Fruit fly (Drosophila melanogaster) whole organism, embryonic: ENCODE measurements around the gene UbcE2H.
A peak's percentile ranks its signal among the peaks of the same experiment; 100 is the strongest.

ENCODE experiments used
- Bteb2 ChIP-seq: fragments of 200-800 bp; sonication (Bioruptor generic); optimal IDR thresholded peaks from 2 replicates; lab custom pipeline; 2016; ENCODE audit warnings: missing biosample characterization, missing genetic modification characterization
- CG11696 ChIP-seq: fragments of 200-800 bp; sonication (Bioruptor generic); IDR thresholded peaks from 2 replicates; pipeline ENCODE4 v1.3.6; 2022; ENCODE audit warnings: missing biosample characterization, missing genetic modification characterization
- CG12769 ChIP-seq: fragments of 200-800 bp; sonication (Bioruptor generic); optimal IDR thresholded peaks from 2 replicates; lab custom pipeline; 2019; ENCODE audit warnings: missing biosample characterization, mild to moderate bottlenecking, missing genetic modification characterization, moderate library complexity
- CG13123 ChIP-seq: fragments of 200-800 bp; sonication (Bioruptor generic); optimal IDR thresholded peaks from 2 replicates; lab custom pipeline; 2016; ENCODE audit warnings: missing biosample characterization, missing genetic modification characterization
- CG15073 ChIP-seq: fragments of 200-800 bp; sonication (Bioruptor generic); optimal IDR thresholded peaks from 2 replicates; lab custom pipeline; 2016; ENCODE audit warnings: missing biosample characterization, missing genetic modification characterization
- CG15696 ChIP-seq: fragments of 200-800 bp; sonication (Bioruptor generic); optimal IDR thresholded peaks from 2 replicates; lab custom pipeline; 2019; ENCODE audit warnings: missing biosample characterization, mild to moderate bottlenecking, missing genetic modification characterization, moderate library complexity
- CG1603 ChIP-seq: fragments of 200-800 bp; sonication (Bioruptor generic); optimal IDR thresholded peaks from 2 replicates; lab custom pipeline; 2019; ENCODE audit warnings: missing biosample characterization, mild to moderate bottlenecking, missing genetic modification characterization, moderate library complexity
- CG16813 ChIP-seq: fragments of 200-800 bp; sonication (Bioruptor generic); IDR thresholded peaks from 3 replicates; pipeline ENCODE4 v1.3.6; 2022; ENCODE audit warnings: missing biosample characterization, missing genetic modification characterization; ENCODE audit not compliant: partially characterized antibody
- CG17186 ChIP-seq: fragments of 200-800 bp; sonication (Bioruptor generic); optimal IDR thresholded peaks from 3 replicates; lab custom pipeline; 2017; ENCODE audit warnings: missing biosample characterization, missing genetic modification reagents, missing genetic modification characterization
- CG18262 ChIP-seq: fragments of 200-800 bp; optimal IDR thresholded peaks from 3 replicates; lab custom pipeline; 2019; ENCODE audit warnings: missing biosample characterization, mild to moderate bottlenecking, missing genetic modification characterization, moderate library complexity
- CG30403 ChIP-seq: fragments of 200-800 bp; sonication (Bioruptor generic); optimal IDR thresholded peaks from 3 replicates; lab custom pipeline; 2016; ENCODE audit warnings: missing biosample characterization, missing genetic modification characterization
- CG3838 ChIP-seq: fragments of 200-800 bp; sonication (Bioruptor generic); optimal IDR thresholded peaks from 3 replicates; lab custom pipeline; 2016; ENCODE audit warnings: missing biosample characterization, missing genetic modification characterization
- CG4360 ChIP-seq: fragments of 200-800 bp; sonication (Bioruptor generic); IDR thresholded peaks from 2 replicates; pipeline ENCODE4 v1.3.6; 2022; ENCODE audit warnings: missing biosample characterization, missing genetic modification characterization
- CG4424 ChIP-seq: fragments of 200-800 bp; sonication (Bioruptor generic); optimal IDR thresholded peaks from 3 replicates; lab custom pipeline; 2016; ENCODE audit warnings: missing biosample characterization, missing genetic modification characterization
- CG6272 ChIP-seq: fragments of 200-800 bp; sonication (Bioruptor generic); IDR thresholded peaks from 2 replicates; pipeline ENCODE4 v1.3.6; 2022; ENCODE audit warnings: missing biosample characterization, missing genetic modification characterization
- CG8388 ChIP-seq: fragments of 200-800 bp; sonication (Bioruptor generic); optimal IDR thresholded peaks from 2 replicates; lab custom pipeline; 2019; ENCODE audit warnings: missing biosample characterization, mild to moderate bottlenecking, missing genetic modification characterization, moderate library complexity
- Camta ChIP-seq: fragments of 200-800 bp; sonication (Bioruptor generic); optimal IDR thresholded peaks from 2 replicates; lab custom pipeline; 2016; ENCODE audit warnings: missing biosample characterization, missing genetic modification characterization
- ERR ChIP-seq: fragments of 200-800 bp; sonication (Bioruptor generic); optimal IDR thresholded peaks from 2 replicates; lab custom pipeline; 2016; ENCODE audit warnings: missing biosample characterization, missing genetic modification characterization
- Eip74EF ChIP-seq, 2 experiments: fragments of 200-800 bp in 1 of 2; fragments of >200 bp in 1 of 2; sonication (Bioruptor generic) in 1 of 2; optimal IDR thresholded peaks; 2 replicates each; lab custom pipeline; 2017 to 2019; ENCODE audit warnings: missing biosample characterization in 2 of 2, missing genetic modification characterization in 2 of 2, mild to moderate bottlenecking in 1 of 2, moderate library complexity in 1 of 2
- GATAe ChIP-seq: fragments of 200-800 bp; sonication (Bioruptor generic); conservative IDR thresholded peaks from 2 replicates; pipeline ENCODE4 v1.3.6; 2022; ENCODE audit warnings: missing biosample characterization, missing genetic modification characterization
- Gsc ChIP-seq: fragments of 200-800 bp; sonication (Bioruptor generic); IDR thresholded peaks from 2 replicates; pipeline ENCODE4 v1.3.6; 2022; ENCODE audit warnings: missing biosample characterization, missing genetic modification characterization
- H2.0 ChIP-seq: fragments of 200-800 bp; sonication (Bioruptor generic); IDR thresholded peaks from 2 replicates; pipeline ENCODE4 v1.3.6; 2022; ENCODE audit warnings: missing biosample characterization, missing genetic modification characterization
- HmgZ ChIP-seq: fragments of 200-800 bp; sonication (Bioruptor generic); optimal IDR thresholded peaks from 2 replicates; lab custom pipeline; 2018; ENCODE audit warnings: missing biosample characterization, mild to moderate bottlenecking, missing genetic modification characterization
- Hsf ChIP-seq: fragments of 200-800 bp; sonication (Bioruptor generic); optimal IDR thresholded peaks from 3 replicates; lab custom pipeline; 2016; ENCODE audit warnings: missing biosample characterization, missing genetic modification characterization
- Max ChIP-seq: fragments of 200-800 bp; sonication (Bioruptor generic); optimal IDR thresholded peaks from 2 replicates; lab custom pipeline; 2016; ENCODE audit warnings: missing biosample characterization, mild to moderate bottlenecking, missing genetic modification characterization
- Med ChIP-seq: fragments of 200-800 bp; sonication (Bioruptor generic); peaks from one replicate; lab custom pipeline; 2016; ENCODE audit warnings: missing biosample characterization, missing genetic modification characterization, mild to moderate bottlenecking, inconsistent platforms, moderate library complexity
- NC2α ChIP-seq: fragments of 200-800 bp; sonication (Bioruptor generic); optimal IDR thresholded peaks from 2 replicates; lab custom pipeline; 2016; ENCODE audit warnings: missing biosample characterization, missing genetic modification characterization
- NFAT ChIP-seq: fragments of 200-800 bp; sonication (Bioruptor generic); IDR thresholded peaks from 2 replicates; pipeline ENCODE4 v1.3.6; 2022; ENCODE audit warnings: missing biosample characterization, missing genetic modification characterization
- Ravus ChIP-seq: fragments of 200-800 bp; sonication (Bioruptor generic); IDR thresholded peaks from 2 replicates; pipeline ENCODE4 v1.3.6; 2022; ENCODE audit warnings: missing biosample characterization, missing genetic modification characterization
- Vsx1 ChIP-seq: fragments of 200-800 bp; sonication (Bioruptor generic); optimal IDR thresholded peaks from 2 replicates; lab custom pipeline; 2017; ENCODE audit warnings: missing biosample characterization, mild to moderate bottlenecking, missing genetic modification characterization, missing genetic modification reagents
- ac ChIP-seq: fragments of 200-800 bp; sonication (Bioruptor generic); optimal IDR thresholded peaks from 3 replicates; lab custom pipeline; 2017; ENCODE audit warnings: missing biosample characterization, mild to moderate bottlenecking, missing genetic modification characterization
- bbx ChIP-seq: fragments of 200-800 bp; sonication (Bioruptor generic); IDR thresholded peaks from 2 replicates; pipeline ENCODE4 v1.3.6; 2022; ENCODE audit warnings: missing biosample characterization, missing genetic modification characterization; ENCODE audit not compliant: partially characterized antibody
- bcd ChIP-seq: fragments of 200-800 bp; sonication (Bioruptor generic); optimal IDR thresholded peaks from 2 replicates; lab custom pipeline; 2017; ENCODE audit warnings: missing biosample characterization, mild to moderate bottlenecking, missing genetic modification characterization
- bowl ChIP-seq: fragments of 200-800 bp; sonication (Bioruptor generic); IDR thresholded peaks from 2 replicates; pipeline ENCODE4 v1.3.6; 2022; ENCODE audit warnings: missing biosample characterization, missing genetic modification characterization
- cad ChIP-seq: fragments of >200 bp; optimal IDR thresholded peaks from 2 replicates; lab custom pipeline; 2017; ENCODE audit warnings: missing biosample characterization, missing genetic modification characterization
- caup ChIP-seq: fragments of 200-800 bp; sonication (Bioruptor generic); optimal IDR thresholded peaks from 3 replicates; lab custom pipeline; 2017; ENCODE audit warnings: missing biosample characterization, mild to moderate bottlenecking, missing genetic modification characterization, moderate library complexity; ENCODE audit not compliant: severe bottlenecking
- crp ChIP-seq, 2 experiments: fragments of 200-800 bp; sonication (Bioruptor generic); optimal IDR thresholded peaks; 2 replicates in 1 of 2; 3 replicates in 1 of 2; lab custom pipeline; 2017; ENCODE audit warnings: missing biosample characterization in 2 of 2, missing genetic modification characterization in 2 of 2, mild to moderate bottlenecking in 1 of 2, moderate library complexity in 1 of 2
- dati ChIP-seq: fragments of 200-800 bp; sonication (Bioruptor generic); IDR thresholded peaks from 2 replicates; pipeline ENCODE4 v1.3.6; 2022; ENCODE audit warnings: missing biosample characterization, missing genetic modification characterization
- ems ChIP-seq: fragments of 200-800 bp; sonication (Bioruptor generic); optimal IDR thresholded peaks from 3 replicates; lab custom pipeline; 2016; ENCODE audit warnings: missing biosample characterization, missing genetic modification characterization
- exex ChIP-seq: fragments of 200-800 bp; sonication (Bioruptor generic); optimal IDR thresholded peaks from 4 replicates; lab custom pipeline; 2018; ENCODE audit warnings: missing biosample characterization, mild to moderate bottlenecking, missing genetic modification characterization, moderate library complexity
- gfzf ChIP-seq: fragments of 200-800 bp; sonication (Bioruptor generic); optimal IDR thresholded peaks from 2 replicates; lab custom pipeline; 2016; ENCODE audit warnings: missing biosample characterization, mild to moderate bottlenecking, missing genetic modification characterization, moderate library complexity
- h ChIP-seq: fragments of >200 bp; optimal IDR thresholded peaks from 2 replicates; lab custom pipeline; 2017
- maf-S ChIP-seq: fragments of 200-800 bp; sonication (Bioruptor generic); optimal IDR thresholded peaks from 2 replicates; lab custom pipeline; 2016; ENCODE audit warnings: missing biosample characterization, missing genetic modification characterization
- nom ChIP-seq: fragments of 200-800 bp; sonication (Bioruptor generic); optimal IDR thresholded peaks from 2 replicates; lab custom pipeline; 2017; ENCODE audit warnings: missing biosample characterization, missing genetic modification characterization, mild to moderate bottlenecking, moderate library complexity, missing genetic modification reagents
- oc ChIP-seq: fragments of 200-800 bp; sonication (Bioruptor generic); optimal IDR thresholded peaks from 2 replicates; lab custom pipeline; 2018; ENCODE audit warnings: missing biosample characterization, mild to moderate bottlenecking, missing genetic modification characterization, moderate library complexity
- pb ChIP-seq: fragments of 200-800 bp; sonication (Bioruptor generic); optimal IDR thresholded peaks from 3 replicates; lab custom pipeline; 2016; ENCODE audit warnings: missing biosample characterization, missing genetic modification characterization
- slou ChIP-seq: fragments of 200-800 bp; sonication (Bioruptor generic); optimal IDR thresholded peaks from 3 replicates; lab custom pipeline; 2016; ENCODE audit warnings: missing biosample characterization, missing genetic modification characterization
- tgo ChIP-seq: fragments of 200-800 bp; sonication (Bioruptor generic); IDR thresholded peaks from 3 replicates; pipeline ENCODE4 v1.3.6; 2022; ENCODE audit warnings: missing biosample characterization, missing genetic modification characterization
- vnd ChIP-seq: fragments of 200-800 bp; sonication (Bioruptor generic); IDR thresholded peaks from 3 replicates; pipeline ENCODE4 v1.3.6; 2022; ENCODE audit warnings: missing biosample characterization, missing genetic modification characterization; ENCODE audit not compliant: partially characterized antibody
- wek ChIP-seq: fragments of 200-800 bp; sonication (Bioruptor generic); optimal IDR thresholded peaks from 3 replicates; lab custom pipeline; 2018; ENCODE audit warnings: missing biosample characterization, mild to moderate bottlenecking, missing genetic modification characterization, moderate library complexity
- zen ChIP-seq: fragments of 200-800 bp; sonication (Bioruptor generic); optimal IDR thresholded peaks from 3 replicates; lab custom pipeline; 2018; ENCODE audit warnings: missing biosample characterization, mild to moderate bottlenecking, missing genetic modification characterization, moderate library complexity

The UbcE2H gene

dm6 chrX:8057299-8057730 is 36.5 kb downstream of the UbcE2H start (continued):
- TF ChIP-seq CG8388 = peak; percentile 50
- TF ChIP-seq CG12769 (tag; lab: Kevin White, UChicago) = no peak
- TF ChIP-seq ERR (GFP tag; lab: Kevin White, UChicago) = peak; percentile 33
- peak; percentile 49 for TF ChIP-seq Vsx1 (GFP tag; lab: Kevin White, UChicago)
- TF ChIP-seq pb (GFP tag; lab: Kevin White, UChicago) = peak; percentile 76
- peak; percentile 75 for TF ChIP-seq slou (GFP tag; lab: Kevin White, UChicago)
- TF ChIP-seq CG15073 (GFP tag; lab: Kevin White, UChicago) = no peak
- TF ChIP-seq ems = peak; percentile 71
- TF ChIP-seq CG1603 = no peak
- no peak for TF ChIP-seq dati
- peak; percentile 77 for TF ChIP-seq bcd (GFP tag; lab: Kevin White, UChicago)
- TF ChIP-seq Ravus = no peak
- TF ChIP-seq Hsf (GFP tag; lab: Kevin White, UChicago) = peak; percentile 84
- TF ChIP-seq CG13123 (GFP tag; lab: Kevin White, UChicago) = peak; percentile 36
- no peak for TF ChIP-seq CG11696 (GFP tag; lab: Robert Waterston, UW)
- no peak for TF ChIP-seq nom (GFP tag; lab: Kevin White, UChicago)
- TF ChIP-seq bbx (GFP tag; lab: Robert Waterston, UW) = no peak
- TF ChIP-seq Med (GFP tag; lab: Kevin White, UChicago) = peak; percentile 92
- peak; percentile 84 for TF ChIP-seq CG30403 (GFP tag; lab: Kevin White, UChicago)
- no peak for TF ChIP-seq CG6272
- TF ChIP-seq HmgZ (tag; lab: Kevin White, UChicago) = peak; percentile 45
- no peak for TF ChIP-seq wek
- TF ChIP-seq CG17186 (GFP tag; lab: Kevin White, UChicago) = peak; percentile 4
- no peak for TF ChIP-seq cad (GFP tag; lab: Kevin White, UChicago)
- peak; percentile 75 for TF ChIP-seq maf-S
- TF ChIP-seq CG4424 (GFP tag; lab: Kevin White, UChicago) = peak; percentile 68
- TF ChIP-seq h = no peak
- no peak for TF ChIP-seq CG4360 (GFP tag; lab: Robert Waterston, UW)
- TF ChIP-seq CG15696 (tag; lab: Kevin White, UChicago) = peak; percentile 67
- peak; percentile 75 for TF ChIP-seq Camta
- TF ChIP-seq GATAe (GFP tag; lab: Robert Waterston, UW) = no peak
- peak; percentile 36; the same call in 1 of the 2 replicates for TF ChIP-seq H2.0
- TF ChIP-seq Bteb2 = peak; percentile 35
- TF ChIP-seq CG3838 = no peak
- TF ChIP-seq vnd (GFP tag; lab: Robert Waterston, UW) = no peak
- peak; percentile 49; the same call in 2 of the 3 replicates for TF ChIP-seq tgo (GFP tag; lab: Robert Waterston, UW)
- TF ChIP-seq NFAT (GFP tag; lab: Robert Waterston, UW) = peak; percentile 42; the same call in 1 of the 2 replicates
- TF ChIP-seq Max = peak; percentile 45
- TF ChIP-seq bowl (GFP tag; lab: Robert Waterston, UW) = no peak
- TF ChIP-seq gfzf (GFP tag; lab: Kevin White, UChicago) = no peak
- peak; percentile 84 for TF ChIP-seq CG18262
- peak; percentile 44 for TF ChIP-seq NC2α (GFP tag; lab: Kevin White, UChicago)
- no peak for TF ChIP-seq CG16813 (GFP tag; lab: Robert Waterston, UW)
- no peak for TF ChIP-seq ac
- TF ChIP-seq Eip74EF (GFP tag; optimal IDR thresholded peaks at IDR 0.05; lab: Kevin White, UChicago) = peak in 1 of 2 experiments; percentile 61
- TF ChIP-seq Gsc (GFP tag; lab: Robert Waterston, UW) = no peak
- peak; percentile 72 for TF ChIP-seq caup
- TF ChIP-seq crp (GFP tag; optimal IDR thresholded peaks at IDR 0.05; lab: Kevin White, UChicago) = peak in 1 of 2 experiments; percentile 53
- TF ChIP-seq oc (tag; lab: Kevin White, UChicago) = no peak
- no peak for TF ChIP-seq exex (tag; lab: Kevin White, UChicago)
- peak; percentile 12 for TF ChIP-seq zen
